Fruit fly (Drosophila melanogaster) whole organism, embryonic: ENCODE data around the gene Mdr65.

Experiments used
- Atf3 ChIP-seq: fragments of 200-800 bp; sonication (Bioruptor generic); optimal IDR thresholded peaks from 3 replicates; lab custom pipeline; 2016; ENCODE audit warnings: missing biosample characterization, missing genetic modification characterization
- Blimp-1 ChIP-seq: fragments of 200-800 bp; sonication (Bioruptor generic); optimal IDR thresholded peaks from 3 replicates; lab custom pipeline; 2018; ENCODE audit warnings: missing biosample characterization, missing genetic modification characterization, mild to moderate bottlenecking, moderate library complexity, missing genetic modification reagents
- Bteb2 ChIP-seq: fragments of 200-800 bp; sonication (Bioruptor generic); optimal IDR thresholded peaks from 2 replicates; lab custom pipeline; 2016; ENCODE audit warnings: missing biosample characterization, missing genetic modification characterization
- CG10543 ChIP-seq: fragments of 200-800 bp; sonication (Bioruptor generic); optimal IDR thresholded peaks from 3 replicates; lab custom pipeline; 2017; ENCODE audit warnings: missing biosample characterization, mild to moderate bottlenecking, missing genetic modification characterization, moderate library complexity
- CG10959 ChIP-seq: fragments of 200-800 bp; sonication (Bioruptor generic); IDR thresholded peaks from 2 replicates; pipeline ENCODE4 v1.3.6; 2022; ENCODE audit warnings: missing biosample characterization, missing genetic modification characterization
- CG11695 ChIP-seq: fragments of 200-800 bp; sonication (Bioruptor generic); IDR thresholded peaks from 3 replicates; pipeline ENCODE4 v1.3.6; 2022; ENCODE audit warnings: missing biosample characterization, missing genetic modification characterization
- CG12744 ChIP-seq: fragments of 200-800 bp; sonication (Bioruptor generic); optimal IDR thresholded peaks from 2 replicates; lab custom pipeline; 2016; ENCODE audit warnings: missing biosample characterization, missing genetic modification characterization
- CG1602 ChIP-seq: fragments of 200-800 bp; sonication (Bioruptor generic); optimal IDR thresholded peaks from 3 replicates; lab custom pipeline; 2016; ENCODE audit warnings: missing biosample characterization, missing genetic modification characterization
- CG1647 ChIP-seq: fragments of 200-800 bp; sonication (Bioruptor generic); optimal IDR thresholded peaks from 3 replicates; lab custom pipeline; 2016; ENCODE audit warnings: missing biosample characterization, missing genetic modification characterization
- CG18619 ChIP-seq: fragments of 200-800 bp; sonication (Bioruptor generic); optimal IDR thresholded peaks from 3 replicates; lab custom pipeline; 2017; ENCODE audit warnings: missing biosample characterization, mild to moderate bottlenecking, missing genetic modification characterization
- CG2199 ChIP-seq: fragments of 200-800 bp; sonication (Bioruptor generic); IDR thresholded peaks from 3 replicates; pipeline ENCODE4 v1.3.6; 2022; ENCODE audit warnings: missing biosample characterization, missing genetic modification characterization
- CG2202 ChIP-seq: fragments of 200-800 bp; sonication (Bioruptor generic); optimal IDR thresholded peaks from 2 replicates; lab custom pipeline; 2018; ENCODE audit warnings: missing biosample characterization, mild to moderate bottlenecking, missing genetic modification characterization
- CG2678 ChIP-seq: fragments of 200-800 bp; sonication (Bioruptor generic); optimal IDR thresholded peaks from 3 replicates; lab custom pipeline; 2019; ENCODE audit warnings: missing biosample characterization, mild to moderate bottlenecking, missing genetic modification characterization, moderate library complexity
- CG33557 ChIP-seq: fragments of 200-800 bp; sonication (Bioruptor generic); optimal IDR thresholded peaks from 2 replicates; lab custom pipeline; 2019; ENCODE audit warnings: missing biosample characterization, mild to moderate bottlenecking, missing genetic modification characterization, moderate library complexity
- CG6683 ChIP-seq: fragments of 200-800 bp; sonication (Bioruptor generic); optimal IDR thresholded peaks from 2 replicates; lab custom pipeline; 2017; ENCODE audit warnings: missing biosample characterization, mild to moderate bottlenecking, missing genetic modification characterization, missing genetic modification reagents
- CG7357 ChIP-seq: fragments of 200-800 bp; sonication (Bioruptor generic); IDR thresholded peaks from 3 replicates; pipeline ENCODE4 v1.3.6; 2022; ENCODE audit warnings: missing biosample characterization, missing genetic modification characterization
- CG7786 ChIP-seq: fragments of 200-800 bp; sonication (Bioruptor generic); optimal IDR thresholded peaks from 2 replicates; lab custom pipeline; 2016; ENCODE audit warnings: missing biosample characterization, missing genetic modification characterization
- CG7928 ChIP-seq: fragments of 200-800 bp; sonication (Bioruptor generic); optimal IDR thresholded peaks from 2 replicates; lab custom pipeline; 2017; ENCODE audit warnings: missing biosample characterization, mild to moderate bottlenecking, missing genetic modification characterization
- CG8089 ChIP-seq: fragments of 200-800 bp; sonication (Bioruptor generic); optimal IDR thresholded peaks from 3 replicates; lab custom pipeline; 2016; ENCODE audit warnings: missing biosample characterization, missing genetic modification characterization
- CG9437 ChIP-seq: fragments of 200-800 bp; sonication (Bioruptor generic); optimal IDR thresholded peaks from 2 replicates; lab custom pipeline; 2018; ENCODE audit warnings: missing biosample characterization, mild to moderate bottlenecking, missing genetic modification characterization
- CG9727 ChIP-seq: fragments of 200-800 bp; sonication (Bioruptor generic); optimal IDR thresholded peaks from 3 replicates; lab custom pipeline; 2017; ENCODE audit warnings: missing biosample characterization, mild to moderate bottlenecking, missing genetic modification characterization
- CG9876 ChIP-seq: fragments of 200-800 bp; sonication (Bioruptor generic); optimal IDR thresholded peaks from 2 replicates; lab custom pipeline; 2016; ENCODE audit warnings: missing biosample characterization, missing genetic modification characterization
- D19B ChIP-seq: fragments of 200-800 bp; sonication (Bioruptor generic); optimal IDR thresholded peaks from 2 replicates; lab custom pipeline; 2017; ENCODE audit warnings: missing biosample characterization, mild to moderate bottlenecking, missing genetic modification characterization
- Dek ChIP-seq: fragments of 200-800 bp; sonication (Bioruptor generic); optimal IDR thresholded peaks from 3 replicates; lab custom pipeline; 2019; ENCODE audit warnings: missing biosample characterization, mild to moderate bottlenecking, missing genetic modification characterization, moderate library complexity
- Doc2 ChIP-seq: fragments of 200-800 bp; sonication (Bioruptor generic); IDR thresholded peaks from 2 replicates; pipeline ENCODE4 v1.3.6; 2022; ENCODE audit warnings: missing biosample characterization, missing genetic modification characterization
- Nf-YC ChIP-seq: fragments of 200-800 bp; optimal IDR thresholded peaks from 3 replicates; lab custom pipeline; 2019; ENCODE audit warnings: missing biosample characterization, mild to moderate bottlenecking, missing genetic modification characterization, moderate library complexity
- Oli ChIP-seq: fragments of 200-800 bp; sonication (Bioruptor generic); optimal IDR thresholded peaks from 2 replicates; lab custom pipeline; 2018; ENCODE audit warnings: missing biosample characterization, mild to moderate bottlenecking, missing genetic modification characterization, moderate library complexity
- Xbp1 ChIP-seq: fragments of 200-800 bp; sonication (Bioruptor generic); optimal IDR thresholded peaks from 3 replicates; lab custom pipeline; 2016; ENCODE audit warnings: missing biosample characterization, mild to moderate bottlenecking, missing genetic modification characterization
- YL-1 ChIP-seq: fragments of 200-800 bp; sonication (Bioruptor generic); optimal IDR thresholded peaks from 3 replicates; lab custom pipeline; 2017; ENCODE audit warnings: missing biosample characterization, mild to moderate bottlenecking, missing genetic modification characterization
- ab ChIP-seq: fragments of 200-800 bp; sonication (Bioruptor generic); optimal IDR thresholded peaks from 2 replicates; lab custom pipeline; 2016; ENCODE audit warnings: missing biosample characterization, missing genetic modification characterization
- ara ChIP-seq: fragments of 200-800 bp; sonication (Bioruptor generic); IDR thresholded peaks from 2 replicates; pipeline ENCODE4 v1.3.6; 2022; ENCODE audit warnings: missing biosample characterization, missing genetic modification characterization
- ase ChIP-seq: fragments of 200-800 bp; sonication (Bioruptor generic); IDR thresholded peaks from 3 replicates; pipeline ENCODE4 v1.3.6; 2022; ENCODE audit warnings: missing biosample characterization, missing genetic modification characterization
- bowl ChIP-seq: fragments of 200-800 bp; sonication (Bioruptor generic); IDR thresholded peaks from 2 replicates; pipeline ENCODE4 v1.3.6; 2022; ENCODE audit warnings: missing biosample characterization, missing genetic modification characterization
- crol ChIP-seq: fragments of 200-800 bp; sonication (Bioruptor generic); IDR thresholded peaks from 2 replicates; pipeline ENCODE4 v1.3.6; 2022; ENCODE audit warnings: missing biosample characterization, missing genetic modification characterization
- da ChIP-seq: fragments of 200-800 bp; sonication (Bioruptor generic); optimal IDR thresholded peaks from 2 replicates; lab custom pipeline; 2016; ENCODE audit warnings: missing biosample characterization, missing genetic modification characterization
- dm ChIP-seq: fragments of 200-800 bp; sonication (Bioruptor generic); optimal IDR thresholded peaks from 3 replicates; lab custom pipeline; 2016; ENCODE audit warnings: missing biosample characterization, missing genetic modification characterization
- fd96Cb ChIP-seq: fragments of 200-800 bp; sonication (Bioruptor generic); optimal IDR thresholded peaks from 2 replicates; lab custom pipeline; 2018; ENCODE audit warnings: missing biosample characterization, mild to moderate bottlenecking, missing genetic modification characterization, moderate library complexity
- fru ChIP-seq: fragments of >200 bp; optimal IDR thresholded peaks from 2 replicates; lab custom pipeline; 2017
- fu2 ChIP-seq: fragments of 200-800 bp; sonication (Bioruptor generic); optimal IDR thresholded peaks from 2 replicates; lab custom pipeline; 2016; ENCODE audit warnings: missing biosample characterization, missing genetic modification characterization
- hb ChIP-seq: fragments of 200-800 bp; sonication (Bioruptor generic); IDR thresholded peaks from 3 replicates; pipeline ENCODE4 v1.3.6; 2022; ENCODE audit warnings: missing biosample characterization, missing genetic modification characterization; ENCODE audit not compliant: partially characterized antibody
- ind ChIP-seq: fragments of 200-800 bp; sonication (Bioruptor generic); optimal IDR thresholded peaks from 3 replicates; lab custom pipeline; 2016; ENCODE audit warnings: missing biosample characterization, missing genetic modification characterization
- pan ChIP-seq, 4 experiments: fragments of >200 bp in 3 of 4; fragments of 200-800 bp in 1 of 4; sonication (Bioruptor generic) in 1 of 4; optimal IDR thresholded peaks in 3 of 4; IDR thresholded peaks in 1 of 4; 2 replicates each; pipeline versions ENCODE4 v1.3.6 to Lab custom; 2017 to 2022; ENCODE audit warnings: missing biosample characterization in 2 of 4, missing genetic modification characterization in 2 of 4, mixed read lengths in 1 of 4
- peb ChIP-seq: fragments of 200-800 bp; sonication (Bioruptor generic); IDR thresholded peaks from 2 replicates; pipeline ENCODE4 v1.3.6; 2022; ENCODE audit warnings: missing biosample characterization, missing genetic modification characterization
- pfk ChIP-seq: fragments of 200-800 bp; sonication (Bioruptor generic); optimal IDR thresholded peaks from 2 replicates; lab custom pipeline; 2018; ENCODE audit warnings: missing biosample characterization, mild to moderate bottlenecking, missing genetic modification characterization, moderate library complexity
- prd ChIP-seq, 3 experiments: fragments of >200 bp in 2 of 3; fragments of 200-800 bp in 1 of 3; sonication (Bioruptor generic) in 1 of 3; optimal IDR thresholded peaks in 2 of 3; IDR thresholded peaks in 1 of 3; 2 replicates in 2 of 3; 3 replicates in 1 of 3; pipeline versions ENCODE4 v1.3.6 to Lab custom; 2017 to 2022; ENCODE audit warnings: missing biosample characterization in 1 of 3, missing genetic modification characterization in 1 of 3
- sens-2 ChIP-seq: fragments of 200-800 bp; sonication (Bioruptor generic); IDR thresholded peaks from 2 replicates; pipeline ENCODE4 v1.3.6; 2022; ENCODE audit warnings: missing biosample characterization, missing genetic modification characterization
- slbo ChIP-seq: fragments of 200-800 bp; sonication (Bioruptor generic); IDR thresholded peaks from 2 replicates; pipeline ENCODE4 v1.3.6; 2022; ENCODE audit warnings: missing biosample characterization, missing genetic modification characterization
- trem ChIP-seq: fragments of 200-800 bp; optimal IDR thresholded peaks from 3 replicates; lab custom pipeline; 2019; ENCODE audit warnings: missing biosample characterization, mild to moderate bottlenecking, missing genetic modification characterization, moderate library complexity
- zfh2 ChIP-seq: fragments of 200-800 bp; sonication (Bioruptor generic); optimal IDR thresholded peaks from 2 replicates; lab custom pipeline; 2016; ENCODE audit warnings: missing biosample characterization, missing genetic modification characterization

The Mdr65 gene

dm6 chr3L:6192822-6193555 lies 52.6 kb downstream of the Mdr65 start, which contains the start of the genes Sf3b6 and Tnpo (continued):
- TF ChIP-seq slbo (GFP tag; lab: Robert Waterston, UW) (peak; percentile 92), CG12744 (peak; percentile 44), CG10959 (peak; percentile 61; the same call in 1 of the 2 replicates), hb (no peak), ind (peak; percentile 86), CG7928 (peak; percentile 47), D19B (peak; percentile 88), prd (optimal IDR thresholded peaks at IDR 0.05; lab: Kevin White, UChicago) (no peak), prd (GFP tag; IDR thresholded peaks at IDR 0.05; lab: Robert Waterston, UW) (peak; percentile 94), YL-1 (GFP tag; lab: Kevin White, UChicago) (peak; percentile 86), zfh2 (GFP tag; lab: Kevin White, UChicago) (peak; percentile 79), CG9437 (GFP tag; lab: Kevin White, UChicago) (peak; percentile 76), da (GFP tag; lab: Kevin White, UChicago) (peak; percentile 15), Bteb2 (GFP tag; lab: Kevin White, UChicago) (peak; percentile 75), CG7357 (GFP tag; lab: Robert Waterston, UW) (peak; percentile 82), ab (GFP tag; lab: Kevin White, UChicago) (no peak), fu2 (peak; percentile 70), peb (peak; percentile 70), pan (optimal IDR thresholded peaks at IDR 0.05; lab: Kevin White, UChicago) (no peak), pan (GFP tag; optimal IDR thresholded peaks at IDR 0.05 in 1 of 2, IDR thresholded peaks at IDR 0.05 in 1 of 2) (peak in 1 of 2 experiments; percentile 80), ara (GFP tag; lab: Robert Waterston, UW) (peak; percentile 69), CG1602 (peak; percentile 88), trem (tag; lab: Kevin White, UChicago) (peak; percentile 85), CG6683 (GFP tag; lab: Kevin White, UChicago) (peak; percentile 34), CG33557 (GFP tag; lab: Kevin White, UChicago) (peak; percentile 83), CG2678 (no peak), Blimp-1 (GFP tag; lab: Kevin White, UChicago) (no peak), CG7786 (GFP tag; lab: Kevin White, UChicago) (peak; percentile 41), CG9727 (GFP tag; lab: Kevin White, UChicago) (peak; percentile 90), CG18619 (GFP tag; lab: Kevin White, UChicago) (peak; percentile 83), fru (lab: Kevin White, UChicago) (no peak), Xbp1 (GFP tag; lab: Kevin White, UChicago) (peak; percentile 90), ase (peak; percentile 68), pfk (peak; percentile 8), Nf-YC (tag; lab: Kevin White, UChicago) (no peak), CG2199 (0 out of 3 replicates have a peak, but pooled peaks have one; percentile 37), Atf3 (GFP tag; lab: Kevin White, UChicago) (peak; percentile 58), dm (GFP tag; lab: Kevin White, UChicago) (peak; percentile 60), CG11695 (GFP tag; lab: Robert Waterston, UW) (peak; percentile 68), crol (GFP tag; lab: Robert Waterston, UW) (no peak), Dek (tag; lab: Kevin White, UChicago) (no peak), CG9876 (GFP tag; lab: Kevin White, UChicago) (peak; percentile 64), CG10543 (GFP tag; lab: Kevin White, UChicago) (peak; percentile 84), CG1647 (peak; percentile 58), CG8089 (peak; percentile 73), fd96Cb (tag; lab: Kevin White, UChicago) (peak; percentile 72), Oli (tag; lab: Kevin White, UChicago) (peak; percentile 81), sens-2 (peak; percentile 42; the same call in 1 of the 2 replicates), CG2202 (tag; lab: Kevin White, UChicago) (peak; percentile 54), bowl (GFP tag; lab: Robert Waterston, UW) (no peak), Doc2 (GFP tag; lab: Robert Waterston, UW) (peak; percentile 55; the same call in 1 of the 2 replicates)
